Worm (Caenorhabditis elegans): ENCODE data around the gene eat-17.

ce11 chrX:16387690-16388361 is 28.8 kb downstream of the eat-17 start:
- TF ChIP-seq ztf-11 (tag; optimal IDR thresholded peaks at IDR 0.05) (no peak), fos-1 (tag; optimal IDR thresholded peaks at IDR 0.05) (no peak), ceh-82 (tag; optimal IDR thresholded peaks at IDR 0.05) (no peak), unc-39 (tag; optimal IDR thresholded peaks at IDR 0.05) (no peak), daf-12 (tag; optimal IDR thresholded peaks at IDR 0.05) (no peak)
